Worm (Caenorhabditis elegans) whole organism, L2 larva: Measurements from ENCODE around the gene dyf-19.

Experiments
- ZK546.5 ChIP-seq: sonication (generic microtip); optimal IDR thresholded peaks from 2 replicates; lab custom pipeline; 2017; ENCODE audit warnings: missing biosample characterization, missing genetic modification characterization
- dmd-4 ChIP-seq: sonication (generic microtip); optimal IDR thresholded peaks from 2 replicates; lab custom pipeline; 2017; ENCODE audit warnings: missing biosample characterization, missing genetic modification characterization
- mdl-1 ChIP-seq, 2 experiments: fragments of 150-350 bp in 1 of 2; sonication (generic microtip) in 1 of 2; optimal IDR thresholded peaks; 2 replicates each; lab custom pipeline; 2017; ENCODE audit warnings: missing biosample characterization in 2 of 2, missing genetic modification characterization in 2 of 2
- nhr-23 ChIP-seq: fragments of 150-350 bp; optimal IDR thresholded peaks from 2 replicates; lab custom pipeline; 2014; ENCODE audit warnings: missing biosample characterization, missing genetic modification reagents, missing genetic modification characterization
- nhr-6 ChIP-seq: fragments of 150-350 bp; optimal IDR thresholded peaks from 2 replicates; lab custom pipeline; 2014; ENCODE audit warnings: missing biosample characterization, missing genetic modification characterization
- unc-62 ChIP-seq: fragments of 150-350 bp; optimal IDR thresholded peaks from 2 replicates; lab custom pipeline; 2014; ENCODE audit warnings: missing biosample characterization, missing genetic modification reagents, missing genetic modification characterization

ce11 chrV:19640808-19641207 is 16.0 kb downstream of the dyf-19 start, which contains the start of gene Y43F8C.6:
- TF ChIP-seq mdl-1 (tag; optimal IDR thresholded peaks at IDR 0.05; lab: Kevin White, UChicago) (no peak), nhr-23 (no peak), nhr-6 (tag; lab: Kevin White, UChicago) (no peak), dmd-4 (tag; lab: Kevin White, UChicago) (no peak), unc-62 (no peak), ZK546.5 (tag; lab: Kevin White, UChicago) (no peak)
